Worm (Caenorhabditis elegans) whole organism, early embryonic: ENCODE measurements around the gene F21E9.2.

ENCODE experiments used
- aly-1 ChIP-seq: sonication (generic microtip); optimal IDR thresholded peaks from 2 replicates; lab custom pipeline; 2016; ENCODE audit warnings: missing genetic modification characterization, missing compliant biosample characterization
- ama-1 ChIP-seq: fragments of 150-350 bp; optimal IDR thresholded peaks from 2 replicates; lab custom pipeline; 2014
- ceh-36 ChIP-seq: sonication (generic microtip); optimal IDR thresholded peaks from 2 replicates; lab custom pipeline; 2016; ENCODE audit warnings: missing genetic modification characterization, inconsistent platforms, missing compliant biosample characterization
- ets-7 ChIP-seq: sonication (generic microtip); optimal IDR thresholded peaks from 2 replicates; lab custom pipeline; 2016; ENCODE audit warnings: missing genotype, missing genetic modification characterization, missing compliant biosample characterization
- flt-1 ChIP-seq: fragments of 200-800 bp; sonication (Bioruptor generic); IDR thresholded peaks from 2 replicates; pipeline ENCODE4 v1.3.6; 2022; ENCODE audit warnings: missing genetic modification characterization, missing compliant biosample characterization
- hmg-4 ChIP-seq: fragments of 200-800 bp; sonication (Bioruptor generic); optimal IDR thresholded peaks from 2 replicates; lab custom pipeline; 2018; ENCODE audit warnings: mild to moderate bottlenecking, missing genetic modification characterization, missing compliant biosample characterization
- hnd-1 ChIP-seq: sonication (generic microtip); optimal IDR thresholded peaks from 2 replicates; lab custom pipeline; 2016; ENCODE audit warnings: missing genetic modification characterization, missing compliant biosample characterization
- pes-1 ChIP-seq: fragments of 200-800 bp; sonication (Bioruptor generic); IDR thresholded peaks from 2 replicates; pipeline ENCODE4 v1.3.6; 2022; ENCODE audit warnings: missing genetic modification reagents, missing genetic modification characterization, missing compliant biosample characterization
- scrt-1 ChIP-seq: fragments of 200-800 bp; sonication (Bioruptor generic); IDR thresholded peaks from 2 replicates; pipeline ENCODE4 v1.3.6; 2022; ENCODE audit warnings: missing genetic modification characterization, missing compliant biosample characterization
- sea-1 ChIP-seq: fragments of 200-800 bp; sonication (Bioruptor generic); conservative IDR thresholded peaks from 2 replicates; pipeline ENCODE4 v1.3.6; 2022; ENCODE audit warnings: missing genetic modification characterization, missing compliant biosample characterization
- tbx-11 ChIP-seq: fragments of 200-800 bp; sonication (Bioruptor generic); IDR thresholded peaks from 2 replicates; pipeline ENCODE4 v1.3.6; 2022; ENCODE audit warnings: missing genetic modification characterization, missing compliant biosample characterization
- tra-4 ChIP-seq: sonication (generic microtip); optimal IDR thresholded peaks from 2 replicates; lab custom pipeline; 2017; ENCODE audit warnings: missing genetic modification characterization, missing compliant biosample characterization

DNA sequence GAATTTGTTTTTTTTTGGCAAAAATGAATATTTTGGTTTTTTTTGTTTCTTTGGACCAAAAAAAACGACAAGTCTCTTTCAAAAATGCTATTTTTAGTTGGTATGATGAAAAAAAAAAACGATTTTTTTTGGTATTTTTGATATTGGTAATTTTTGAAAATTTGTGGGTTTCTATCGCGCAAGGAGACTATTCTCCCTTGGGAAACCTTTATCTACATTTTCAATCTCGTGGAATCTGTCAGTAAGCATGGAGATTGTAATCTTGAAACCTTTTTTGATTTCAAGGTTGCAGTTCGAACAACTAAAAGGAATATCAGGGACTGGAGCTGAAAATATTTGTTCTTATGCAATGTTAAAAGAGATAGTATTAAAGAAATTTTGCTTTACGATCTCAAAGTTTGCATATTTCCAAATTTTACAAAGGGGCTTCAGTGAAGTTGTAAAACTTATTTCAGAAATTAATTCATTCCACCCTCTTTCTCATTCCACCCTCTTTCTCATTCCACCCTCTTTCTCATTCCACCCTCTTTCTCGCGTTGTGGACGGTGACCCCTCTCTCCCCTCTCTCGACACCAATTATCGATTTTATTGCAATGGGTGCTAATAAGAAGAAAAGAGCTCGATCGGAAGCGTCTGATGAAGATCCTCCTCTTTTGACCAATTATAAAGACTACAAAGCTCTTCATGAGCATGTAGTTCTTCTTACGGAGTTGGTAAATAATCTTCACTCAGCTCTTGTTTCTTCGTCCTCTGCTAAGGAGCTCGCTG, 9.3 kb upstream of the F21E9.2 start:
- no peak for TF ChIP-seq flt-1 (GFP tag; lab: Robert Waterston, UW)
- TF ChIP-seq ets-7 (tag; lab: Kevin White, UChicago): no peak
- no peak for TF ChIP-seq scrt-1 (GFP tag; lab: Robert Waterston, UW)
- no peak for TF ChIP-seq hnd-1 (tag; lab: Kevin White, UChicago)
- TF ChIP-seq sea-1: no peak
- no peak for TF ChIP-seq ama-1 (lab: Kevin White, UChicago)
- no peak for TF ChIP-seq hmg-4 (GFP tag; lab: Kevin White, UChicago)
- no peak for TF ChIP-seq tbx-11 (GFP tag; lab: Robert Waterston, UW)
- TF ChIP-seq ceh-36: no peak
- no peak for TF ChIP-seq tra-4 (tag; lab: Kevin White, UChicago)
- no peak for TF ChIP-seq aly-1
- no peak for TF ChIP-seq pes-1 (GFP tag; lab: Robert Waterston, UW)
